Worm (Caenorhabditis elegans) whole organism, young adult: ENCODE results near the gene sid-3.

Source experiments
- B0035.1 ChIP-seq: sonication (generic microtip); optimal IDR thresholded peaks from 2 replicates; lab custom pipeline; 2016; ENCODE audit warnings: missing genetic modification characterization, mild to moderate bottlenecking, missing compliant biosample characterization, missing genotype, missing genetic modification reagents
- C17E4.6 ChIP-seq: fragments of 200-800 bp; sonication (Bioruptor generic); IDR thresholded peaks from 2 replicates; pipeline ENCODE4 v1.3.6; 2022; ENCODE audit warnings: missing genetic modification reagents, missing genetic modification characterization, missing compliant biosample characterization
- F22D6.2 ChIP-seq: sonication (generic microtip); optimal IDR thresholded peaks from 2 replicates; lab custom pipeline; 2016; ENCODE audit warnings: mild to moderate bottlenecking, missing genetic modification characterization, missing compliant biosample characterization
- F23B12.7 ChIP-seq: sonication (generic microtip); optimal IDR thresholded peaks from 2 replicates; lab custom pipeline; 2017; ENCODE audit warnings: missing genetic modification characterization, mild to moderate bottlenecking, missing compliant biosample characterization, antibody characterized with exemption, moderate library complexity; ENCODE audit not compliant: insufficient read depth
- F52B5.7 ChIP-seq: sonication (generic microtip); optimal IDR thresholded peaks from 2 replicates; lab custom pipeline; 2016; ENCODE audit warnings: mild to moderate bottlenecking, missing genetic modification characterization, missing compliant biosample characterization
- T07F8.4 ChIP-seq: sonication (generic microtip); optimal IDR thresholded peaks from 2 replicates; lab custom pipeline; 2016; ENCODE audit warnings: mild to moderate bottlenecking, missing genetic modification characterization, moderate library complexity, missing compliant biosample characterization
- aptf-2 ChIP-seq: fragments of 200-800 bp; sonication (Bioruptor generic); conservative IDR thresholded peaks from 2 replicates; pipeline ENCODE4 v1.3.6; 2022; ENCODE audit warnings: missing genetic modification reagents, missing genetic modification characterization, missing compliant biosample characterization
- athp-1 ChIP-seq: sonication (generic microtip); optimal IDR thresholded peaks from 2 replicates; lab custom pipeline; 2017; ENCODE audit warnings: mild to moderate bottlenecking, missing genetic modification characterization, missing compliant biosample characterization
- attf-3 ChIP-seq: fragments of 200-800 bp; sonication (Bioruptor generic); conservative IDR thresholded peaks from 2 replicates; pipeline ENCODE4 v1.3.6; 2022; ENCODE audit warnings: missing genetic modification reagents, missing genetic modification characterization, missing compliant biosample characterization
- bed-1 ChIP-seq: fragments of 200-800 bp; sonication (Bioruptor generic); IDR thresholded peaks from 2 replicates; pipeline ENCODE4 v1.3.6; 2022; ENCODE audit warnings: missing genetic modification reagents, missing genetic modification characterization, missing compliant biosample characterization
- ceh-100 ChIP-seq: fragments of 200-800 bp; sonication (Bioruptor generic); IDR thresholded peaks from 2 replicates; pipeline ENCODE4 v1.3.6; 2022; ENCODE audit warnings: missing genetic modification reagents, missing genetic modification characterization, missing compliant biosample characterization
- ceh-27 ChIP-seq: fragments of 200-800 bp; sonication (Bioruptor generic); optimal IDR thresholded peaks from 2 replicates; lab custom pipeline; 2018; ENCODE audit warnings: mild to moderate bottlenecking, missing genetic modification characterization, moderate library complexity, missing compliant biosample characterization
- egl-18 ChIP-seq: fragments of 200-800 bp; sonication (Bioruptor generic); IDR thresholded peaks from 2 replicates; pipeline ENCODE4 v1.3.6; 2022; ENCODE audit warnings: missing genetic modification reagents, missing genetic modification characterization, missing compliant biosample characterization
- egrh-3 ChIP-seq: fragments of 200-800 bp; sonication (Bioruptor generic); IDR thresholded peaks from 2 replicates; pipeline ENCODE4 v1.3.6; 2022; ENCODE audit warnings: missing genetic modification reagents, missing genetic modification characterization, missing compliant biosample characterization
- ets-4 ChIP-seq: fragments of 200-800 bp; sonication (Bioruptor generic); optimal IDR thresholded peaks from 2 replicates; lab custom pipeline; 2018; ENCODE audit warnings: mild to moderate bottlenecking, missing genetic modification characterization, missing compliant biosample characterization
- fkh-3 ChIP-seq: sonication (generic microtip); optimal IDR thresholded peaks from 2 replicates; lab custom pipeline; 2016; ENCODE audit warnings: mild to moderate bottlenecking, missing genetic modification characterization, missing compliant biosample characterization
- gei-17 ChIP-seq: fragments of 200-800 bp; sonication (Bioruptor generic); optimal IDR thresholded peaks from 2 replicates; lab custom pipeline; 2018; ENCODE audit warnings: mild to moderate bottlenecking, missing genetic modification characterization, missing compliant biosample characterization
- hrde-1 ChIP-seq: sonication (generic microtip); optimal IDR thresholded peaks from 2 replicates; lab custom pipeline; 2016; ENCODE audit warnings: missing genetic modification characterization, mild to moderate bottlenecking, missing compliant biosample characterization, moderate library complexity, missing genotype, missing genetic modification reagents, borderline replicate concordance
- lin-26 ChIP-seq: fragments of 200-800 bp; sonication (Bioruptor generic); IDR thresholded peaks from 2 replicates; pipeline ENCODE4 v1.3.6; 2022; ENCODE audit warnings: missing genetic modification reagents, missing genetic modification characterization, missing compliant biosample characterization
- lin-35 ChIP-seq, 3 experiments: fragments of 150-350 bp in 2 of 3; sonication (generic microtip) in 1 of 3; optimal IDR thresholded peaks; 2 replicates each; lab custom pipeline; 2014 to 2018; ENCODE audit warnings: missing biosample characterization in 3 of 3, missing genetic modification characterization in 3 of 3, missing genetic modification reagents in 3 of 3
- lin-54 ChIP-seq: fragments of 200-800 bp; sonication (Bioruptor generic); optimal IDR thresholded peaks from 2 replicates; lab custom pipeline; 2018; ENCODE audit warnings: mild to moderate bottlenecking, missing genetic modification characterization, missing compliant biosample characterization
- madf-3 ChIP-seq: fragments of 200-800 bp; sonication (Bioruptor generic); IDR thresholded peaks from 2 replicates; pipeline ENCODE4 v1.3.6; 2022; ENCODE audit warnings: missing genetic modification reagents, missing genetic modification characterization, missing compliant biosample characterization
- mcd-1 ChIP-seq: fragments of 200-800 bp; sonication (Bioruptor generic); IDR thresholded peaks from 2 replicates; pipeline ENCODE4 v1.3.6; 2022; ENCODE audit warnings: missing genetic modification reagents, missing genetic modification characterization, missing compliant biosample characterization
- nfya-1 ChIP-seq: sonication (generic microtip); optimal IDR thresholded peaks from 2 replicates; lab custom pipeline; 2017; ENCODE audit warnings: antibody characterized with exemption, missing compliant biosample characterization, missing genetic modification characterization, borderline replicate concordance; ENCODE audit not compliant: insufficient read depth
- nfya-2 ChIP-seq: fragments of 200-800 bp; sonication (Bioruptor generic); IDR thresholded peaks from 2 replicates; pipeline ENCODE4 v1.3.6; 2022; ENCODE audit warnings: missing genetic modification reagents, missing genetic modification characterization, missing compliant biosample characterization
- nfyb-1 ChIP-seq: fragments of 200-800 bp; sonication (Bioruptor generic); IDR thresholded peaks from 2 replicates; pipeline ENCODE4 v1.3.6; 2022; ENCODE audit warnings: missing genetic modification reagents, missing genetic modification characterization, missing compliant biosample characterization
- nhr-120 ChIP-seq: fragments of 200-800 bp; sonication (Bioruptor generic); IDR thresholded peaks from 2 replicates; pipeline ENCODE4 v1.3.6; 2022; ENCODE audit warnings: missing genetic modification characterization, missing compliant biosample characterization
- rpc-1 ChIP-seq, 2 experiments: fragments of 150-350 bp in 1 of 2; sonication (generic microtip) in 1 of 2; optimal IDR thresholded peaks; 2 replicates each; lab custom pipeline; 2014 to 2018; ENCODE audit warnings: missing biosample characterization in 1 of 2, missing genetic modification characterization in 1 of 2, missing genetic modification reagents in 1 of 2, missing genotype in 1 of 2
- sea-2 ChIP-seq: fragments of 200-800 bp; sonication (Bioruptor generic); IDR thresholded peaks from 2 replicates; pipeline ENCODE4 v1.3.6; 2022; ENCODE audit warnings: missing genetic modification characterization, missing compliant biosample characterization
- sptf-2 ChIP-seq: fragments of 200-800 bp; sonication (Bioruptor generic); optimal IDR thresholded peaks from 2 replicates; lab custom pipeline; 2018; ENCODE audit warnings: mild to moderate bottlenecking, missing genetic modification characterization, missing compliant biosample characterization
- tlf-1 ChIP-seq: fragments of 200-800 bp; sonication (Bioruptor generic); optimal IDR thresholded peaks from 2 replicates; lab custom pipeline; 2018; ENCODE audit warnings: mild to moderate bottlenecking, missing genetic modification characterization, missing compliant biosample characterization
- zfh-2 ChIP-seq: fragments of 200-800 bp; sonication (Bioruptor generic); conservative IDR thresholded peaks from 2 replicates; pipeline ENCODE4 v1.3.6; 2022; ENCODE audit warnings: missing genetic modification reagents, missing genetic modification characterization, missing compliant biosample characterization

sid-3 gene

DNA sequence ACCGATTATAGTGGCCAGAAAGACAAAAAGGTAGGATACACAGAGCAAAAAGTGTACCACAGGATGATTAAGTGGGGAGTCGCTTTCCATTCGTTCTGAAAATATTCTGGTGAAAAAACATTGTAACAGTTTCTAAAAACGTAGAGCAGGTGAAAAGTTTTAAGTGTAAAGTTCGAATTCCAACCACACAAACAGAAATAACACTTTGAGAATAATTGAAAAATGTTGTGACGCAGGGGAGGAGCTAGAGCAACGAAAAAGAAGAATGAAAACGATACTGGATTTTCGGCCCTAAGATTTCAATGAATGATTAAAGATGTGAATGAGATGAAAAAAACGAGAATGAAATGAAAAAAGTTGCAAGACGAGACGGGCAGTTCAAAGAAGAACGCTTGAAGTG is 28.3 kb upstream of the sid-3 start, which contains the start of gene npr-21:
TSS of gene npr-21 (minus strand) at position 101 of the 400 bp plus-strand sequence.
- TF ChIP-seq mcd-1 (GFP tag; lab: Robert Waterston, UW) (no peak), zfh-2 (GFP tag; lab: Robert Waterston, UW) (no peak), nfya-1 (tag; lab: Kevin White, UChicago) (no peak), sea-2 (no peak), rpc-1 (optimal IDR thresholded peaks at IDR 0.05; lab: Kevin White, UChicago) (no peak), rpc-1 (tag; optimal IDR thresholded peaks at IDR 0.05; lab: Kevin White, UChicago) (no peak), C17E4.6 (no peak), egrh-3 (no peak)

DNA sequence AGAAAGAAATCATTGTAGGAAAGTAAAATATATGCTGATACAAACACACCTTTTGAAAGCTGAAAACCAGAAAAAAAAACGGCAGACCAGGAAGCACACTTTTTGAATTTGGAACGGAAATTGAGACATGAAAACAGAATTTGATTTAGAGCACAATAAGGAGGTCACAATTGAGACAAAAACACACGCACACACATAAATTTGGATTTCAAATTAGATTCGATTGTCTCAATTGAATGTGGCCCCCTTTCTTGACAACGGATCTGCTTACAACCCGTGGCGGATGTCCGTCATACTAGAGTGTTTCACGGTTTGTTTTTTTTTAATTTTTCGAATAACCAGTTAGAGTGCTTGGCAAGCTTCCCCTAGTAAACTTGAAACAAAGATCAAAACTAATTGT is 18.1 kb upstream of the sid-3 start:
- no peak for TF ChIP-seq ets-4
- TF ChIP-seq T07F8.4 (tag; lab: Kevin White, UChicago) = no peak
- no peak for TF ChIP-seq attf-3 (GFP tag; lab: Robert Waterston, UW)
- TF ChIP-seq F52B5.7 = no peak
- TF ChIP-seq fkh-3 (tag; lab: Kevin White, UChicago) = no peak
- TF ChIP-seq tlf-1 (GFP tag; lab: Kevin White, UChicago) = no peak
- no peak for TF ChIP-seq madf-3 (GFP tag; lab: Robert Waterston, UW)
- no peak for TF ChIP-seq nfya-1 (tag; lab: Kevin White, UChicago)
- no peak for TF ChIP-seq B0035.1
- no peak for TF ChIP-seq sptf-2 (GFP tag; lab: Kevin White, UChicago)
- no peak for TF ChIP-seq ceh-27 (GFP tag; lab: Kevin White, UChicago)
- no peak for TF ChIP-seq zfh-2 (GFP tag; lab: Robert Waterston, UW)
- TF ChIP-seq nfya-2 (GFP tag; lab: Robert Waterston, UW) = no peak
- TF ChIP-seq lin-35 (GFP tag; optimal IDR thresholded peaks at IDR 0.05; lab: Kevin White, UChicago) = no peak
- TF ChIP-seq lin-54 (GFP tag; lab: Kevin White, UChicago) = no peak
- no peak for TF ChIP-seq C17E4.6
- no peak for TF ChIP-seq nfyb-1 (GFP tag; lab: Robert Waterston, UW)
- TF ChIP-seq ceh-100 (GFP tag; lab: Robert Waterston, UW) = no peak

DNA sequence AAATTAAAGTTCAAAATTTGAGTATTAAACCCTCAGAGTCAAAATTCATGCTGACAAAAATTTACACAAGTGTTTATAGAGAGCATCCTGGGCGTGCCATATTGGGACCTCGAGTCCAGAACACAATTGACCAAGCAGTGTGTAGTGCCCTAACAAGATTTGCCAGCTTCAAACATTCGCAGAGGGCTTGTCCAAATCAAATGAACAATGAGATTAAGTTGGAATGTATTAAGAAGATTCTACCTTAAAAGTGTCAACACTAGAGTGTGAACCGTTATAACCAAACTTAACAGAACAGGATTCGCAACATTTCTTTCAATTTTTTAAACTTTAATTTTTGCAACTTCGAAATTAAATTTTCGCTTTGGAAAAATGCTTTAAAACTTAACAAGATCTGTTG is 15.8 kb upstream of the sid-3 start:
- TF ChIP-seq bed-1 (GFP tag; lab: Robert Waterston, UW) (no peak), lin-54 (GFP tag; lab: Kevin White, UChicago) (no peak), egl-18 (GFP tag; lab: Robert Waterston, UW) (no peak), hrde-1 (tag; lab: Kevin White, UChicago) (no peak), nhr-120 (no peak), aptf-2 (GFP tag; lab: Robert Waterston, UW) (no peak), F22D6.2 (tag; lab: Kevin White, UChicago) (no peak), B0035.1 (no peak), athp-1 (tag; lab: Kevin White, UChicago) (no peak), nfya-2 (GFP tag; lab: Robert Waterston, UW) (no peak), F23B12.7 (tag; lab: Kevin White, UChicago) (no peak), lin-26 (GFP tag; lab: Robert Waterston, UW) (no peak)

DNA sequence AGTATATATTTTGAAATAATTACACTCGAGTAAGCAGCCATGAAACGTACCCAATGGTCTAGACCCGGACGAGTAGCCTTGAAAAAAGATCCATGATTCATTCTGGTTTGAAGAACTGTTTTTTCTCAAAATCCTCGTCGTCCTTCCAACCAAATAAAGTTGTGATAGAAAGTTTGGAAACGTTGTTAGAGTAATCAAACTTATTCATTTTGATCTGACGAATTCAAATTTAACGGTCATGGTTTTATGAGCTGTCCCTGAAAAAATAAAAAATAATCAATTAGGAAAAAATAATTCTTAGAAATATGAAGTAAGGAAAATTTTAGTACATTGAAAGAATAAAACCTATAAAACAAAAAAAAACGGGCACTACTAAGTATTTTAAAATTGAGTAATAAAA is 9.5 kb upstream of the sid-3 start, which contains the start of gene B0302.4:
TSS of gene B0302.4 (minus strand) at position 101 of the 400 bp plus-strand sequence.
- TF ChIP-seq ets-4 (no peak), gei-17 (GFP tag; lab: Kevin White, UChicago) (no peak)
